Fruit fly (Drosophila melanogaster): ENCODE data around the gene CG43092.

CG43092 gene

dm6 chr3R:22745432-22745831 is 24.0 kb downstream of the CG43092 start, which contains the start of the genes vret and HP1c (continued):
- TF ChIP-seq TFAM (GFP tag; optimal IDR thresholded peaks at IDR 0.05) (no peak), trem (tag; optimal IDR thresholded peaks at IDR 0.05) (peak; percentile 53), pzg (GFP tag; optimal IDR thresholded peaks at IDR 0.05) (peak; percentile 78), Med (GFP tag) (peak; percentile 76), CG6654 (GFP tag; optimal IDR thresholded peaks at IDR 0.05) (no peak), inv (GFP tag; IDR thresholded peaks at IDR 0.05; ENCODE audit: partially characterized antibody) (no peak), Doc2 (GFP tag; IDR thresholded peaks at IDR 0.05) (no peak), Lim3 (GFP tag; IDR thresholded peaks at IDR 0.05) (no peak), CG9932 (GFP tag; IDR thresholded peaks at IDR 0.05) (no peak), dmrt11E (tag; optimal IDR thresholded peaks at IDR 0.05) (no peak), ERR (GFP tag; optimal IDR thresholded peaks at IDR 0.05) (no peak), CG11085 (GFP tag; IDR thresholded peaks at IDR 0.05) (no peak), HLH54F (GFP tag; optimal IDR thresholded peaks at IDR 0.05) (no peak), CG1602 (GFP tag; optimal IDR thresholded peaks at IDR 0.05) (no peak), CG30020 (tag; optimal IDR thresholded peaks at IDR 0.05) (peak; percentile 17), crp (GFP tag; optimal IDR thresholded peaks at IDR 0.05) (peak in 1 of 2 experiments; percentile 52), Opbp (GFP tag; IDR thresholded peaks at IDR 0.05; ENCODE audit: partially characterized antibody) (peak; percentile 46; the same call in 1 of the 3 replicates), stc (GFP tag; IDR thresholded peaks at IDR 0.05) (no peak), Kr (GFP tag; optimal IDR thresholded peaks at IDR 0.05) (no peak), CG2199 (GFP tag; IDR thresholded peaks at IDR 0.05) (peak; percentile 48; the same call in 1 of the 3 replicates), odd (GFP tag; optimal IDR thresholded peaks at IDR 0.05) (no peak), Side (GFP tag; optimal IDR thresholded peaks at IDR 0.05) (no peak), grn (GFP tag; optimal IDR thresholded peaks at IDR 0.05) (no peak), cwo (GFP tag; optimal IDR thresholded peaks at IDR 0.05) (no peak), Hr51 (GFP tag; optimal IDR thresholded peaks at IDR 0.05) (no peak), CG12769 (tag; optimal IDR thresholded peaks at IDR 0.05) (no peak), CG17612 (GFP tag; IDR thresholded peaks at IDR 0.05) (no peak), C15 (GFP tag; IDR thresholded peaks at IDR 0.05) (no peak), CG1647 (GFP tag; optimal IDR thresholded peaks at IDR 0.05) (no peak), CG12744 (GFP tag; optimal IDR thresholded peaks at IDR 0.05) (no peak), Sin3A (optimal IDR thresholded peaks at IDR 0.05) (peak; percentile 61), CG7786 (GFP tag; optimal IDR thresholded peaks at IDR 0.05) (no peak), kay (GFP tag; optimal IDR thresholded peaks at IDR 0.05) (no peak), CG4820 (GFP tag; optimal IDR thresholded peaks at IDR 0.05) (no peak), CG34224 (GFP tag; IDR thresholded peaks at IDR 0.05; ENCODE audit: partially characterized antibody) (peak; percentile 37; the same call in 1 of the 3 replicates), grau (tag; optimal IDR thresholded peaks at IDR 0.05) (no peak), unc-4 (GFP tag; IDR thresholded peaks at IDR 0.05; ENCODE audit: partially characterized antibody) (no peak), cg (GFP tag; optimal IDR thresholded peaks at IDR 0.05) (no peak), Fer2 (tag; optimal IDR thresholded peaks at IDR 0.05) (no peak), ranshi (GFP tag; IDR thresholded peaks at IDR 0.05) (no peak), NFAT (GFP tag; IDR thresholded peaks at IDR 0.05) (no peak), sna (GFP tag; IDR thresholded peaks at IDR 0.05; ENCODE audit: partially characterized antibody) (0 out of 2 replicates have a peak, but pooled peaks have one; percentile 30), Sry-δ (GFP tag; optimal IDR thresholded peaks at IDR 0.05) (peak; percentile 24), CG8089 (GFP tag; optimal IDR thresholded peaks at IDR 0.05) (no peak), CG4730 (GFP tag; IDR thresholded peaks at IDR 0.05) (no peak), fu2 (GFP tag; optimal IDR thresholded peaks at IDR 0.05) (no peak), Elba2 (GFP tag; optimal IDR thresholded peaks at IDR 0.05) (no peak), B-H2 (GFP tag; optimal IDR thresholded peaks at IDR 0.05) (no peak), CG34376 (GFP tag; optimal IDR thresholded peaks at IDR 0.05) (no peak), peb (GFP tag; IDR thresholded peaks at IDR 0.05) (no peak), CG11723 (GFP tag; optimal IDR thresholded peaks at IDR 0.05) (no peak), cad (GFP tag; optimal IDR thresholded peaks at IDR 0.05) (no peak)

Data from whole organism, embryonic.